Fruit fly (Drosophila melanogaster): ENCODE data around the gene CG14210.
A peak's percentile ranks its signal among the peaks of the same experiment; 100 is the strongest.

CG14210 gene

dm6 chrX:19665684-19666141, 49.7 kb downstream of the CG14210 start (continued):
- TF ChIP-seq CG9215 (GFP tag; IDR thresholded peaks at IDR 0.05) (peak; percentile 62), B-H1 (GFP tag; IDR thresholded peaks at IDR 0.05) (no peak), Hmr (GFP tag; optimal IDR thresholded peaks at IDR 0.05) (no peak), CG34376 (GFP tag; optimal IDR thresholded peaks at IDR 0.05) (peak; percentile 19), mam (GFP tag; optimal IDR thresholded peaks at IDR 0.05) (peak; percentile 54), ems (GFP tag; optimal IDR thresholded peaks at IDR 0.05) (peak; percentile 24), CG8281 (tag; optimal IDR thresholded peaks at IDR 0.05) (no peak), disco-r (GFP tag; optimal IDR thresholded peaks at IDR 0.05) (no peak), CG7556 (GFP tag; optimal IDR thresholded peaks at IDR 0.05) (no peak), CG16813 (GFP tag; IDR thresholded peaks at IDR 0.05; ENCODE audit: partially characterized antibody) (peak; percentile 69), Dbx (GFP tag; IDR thresholded peaks at IDR 0.05) (peak; percentile 64), NfI (GFP tag; optimal IDR thresholded peaks at IDR 0.05) (peak; percentile 36), D19A (tag; optimal IDR thresholded peaks at IDR 0.05) (no peak), CG17612 (GFP tag; IDR thresholded peaks at IDR 0.05) (no peak), al (GFP tag; IDR thresholded peaks at IDR 0.05) (peak; percentile 56), NC2α (GFP tag; optimal IDR thresholded peaks at IDR 0.05) (no peak), lab (GFP tag; optimal IDR thresholded peaks at IDR 0.05) (no peak), Usf (GFP tag; optimal IDR thresholded peaks at IDR 0.05) (no peak), shn (GFP tag; optimal IDR thresholded peaks at IDR 0.05) (peak; percentile 45), sr (GFP tag; IDR thresholded peaks at IDR 0.05) (no peak), hbn (GFP tag; IDR thresholded peaks at IDR 0.05; ENCODE audit: partially characterized antibody) (no peak), bowl (GFP tag; IDR thresholded peaks at IDR 0.05) (no peak; the same call in 1 of the 2 replicates), CG13287 (GFP tag; IDR thresholded peaks at IDR 0.05; ENCODE audit: partially characterized antibody) (peak; percentile 32; the same call in 1 of the 2 replicates), CG1647 (GFP tag; optimal IDR thresholded peaks at IDR 0.05) (no peak), ara (GFP tag; IDR thresholded peaks at IDR 0.05) (0 out of 2 replicates have a peak, but pooled peaks have one; percentile 29), CG7745 (tag; optimal IDR thresholded peaks at IDR 0.05) (no peak), CG12299 (tag; optimal IDR thresholded peaks at IDR 0.05) (no peak), HHEX (GFP tag; optimal IDR thresholded peaks at IDR 0.05) (no peak), CG10543 (GFP tag; optimal IDR thresholded peaks at IDR 0.05) (no peak), CG3407 (GFP tag; optimal IDR thresholded peaks at IDR 0.05) (no peak), kah (GFP tag; optimal IDR thresholded peaks at IDR 0.05) (no peak), CG33213 (GFP tag; optimal IDR thresholded peaks at IDR 0.05) (peak; percentile 3), cg (GFP tag; optimal IDR thresholded peaks at IDR 0.05) (peak; percentile 65), insv (GFP tag; optimal IDR thresholded peaks at IDR 0.05) (no peak), dmrt11E (tag; optimal IDR thresholded peaks at IDR 0.05) (no peak), CG15269 (tag; optimal IDR thresholded peaks at IDR 0.05) (peak; percentile 11), crol (GFP tag; IDR thresholded peaks at IDR 0.05) (no peak), unpg (GFP tag; optimal IDR thresholded peaks at IDR 0.05) (no peak), dimm (GFP tag; IDR thresholded peaks at IDR 0.05) (no peak), Stat92E (GFP tag; optimal IDR thresholded peaks at IDR 0.05) (no peak), CG3995 (GFP tag; optimal IDR thresholded peaks at IDR 0.05) (no peak), nerfin-1 (tag; optimal IDR thresholded peaks at IDR 0.05) (no peak), CG1603 (tag; optimal IDR thresholded peaks at IDR 0.05) (peak; percentile 15), PHDP (tag; optimal IDR thresholded peaks at IDR 0.05) (no peak), CG32532 (GFP tag; IDR thresholded peaks at IDR 0.05) (peak; percentile 78), onecut (GFP tag; IDR thresholded peaks at IDR 0.05) (peak; percentile 31), jumu (GFP tag; optimal IDR thresholded peaks at IDR 0.05) (peak; percentile 27), maf-S (GFP tag; optimal IDR thresholded peaks at IDR 0.05) (no peak), CG11723 (GFP tag; optimal IDR thresholded peaks at IDR 0.05) (no peak), Jarid2 (GFP tag; optimal IDR thresholded peaks at IDR 0.05) (no peak)

All from whole organism, embryonic.